Fruit fly (Drosophila melanogaster): ENCODE results near the gene Sfp26Ac.

The Sfp26Ac gene

DNA sequence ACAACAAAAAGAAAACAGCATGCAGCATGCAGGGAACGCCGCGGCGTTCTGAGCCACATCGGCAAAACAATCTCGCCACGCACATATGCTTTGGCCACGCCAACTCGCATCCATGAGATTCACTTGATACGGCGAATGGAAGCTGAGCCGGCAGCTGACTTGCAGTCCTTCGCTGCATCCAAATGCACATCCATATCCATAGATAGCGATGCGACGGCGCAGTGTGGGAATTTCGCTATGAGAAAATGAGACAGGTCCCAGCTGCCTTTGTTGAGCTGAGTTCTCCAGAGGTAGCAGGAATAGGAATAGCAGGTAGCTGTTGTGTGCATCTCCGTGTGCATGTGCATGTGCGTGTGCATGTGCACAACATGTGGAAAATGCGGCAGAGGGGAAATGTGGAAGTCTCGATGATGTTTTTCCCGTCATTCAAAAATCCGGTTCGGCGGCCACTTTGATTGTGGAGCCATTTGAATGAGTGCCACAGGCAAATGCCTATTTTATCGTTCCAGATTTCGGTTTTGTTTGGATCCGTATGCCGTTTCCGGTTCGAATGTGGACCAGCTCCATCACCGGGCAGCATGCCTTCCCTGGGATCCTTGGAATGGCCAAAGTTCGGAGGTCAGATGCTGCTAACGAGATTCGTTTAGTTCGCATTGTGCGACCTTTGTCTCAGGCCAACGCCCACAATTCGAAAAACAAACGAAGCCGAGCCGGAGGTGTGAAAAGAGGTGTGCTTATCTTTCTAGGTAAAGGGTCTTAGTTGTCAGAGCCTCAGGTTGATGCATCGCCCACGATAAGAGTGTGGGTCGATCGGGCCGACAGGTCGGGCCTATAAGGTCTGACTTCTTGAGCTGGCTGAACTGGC lies 13.5 kb downstream of the Sfp26Ac start:
- no peak for TF ChIP-seq CG7101 (tag; optimal IDR thresholded peaks at IDR 0.05)
- no peak for TF ChIP-seq ovo (GFP tag; optimal IDR thresholded peaks at IDR 0.05)
- TF ChIP-seq Mnt (GFP tag; optimal IDR thresholded peaks at IDR 0.05), result no peak
- no peak for TF ChIP-seq CG14711 (tag; optimal IDR thresholded peaks at IDR 0.05)
- TF ChIP-seq CG33017 (tag; optimal IDR thresholded peaks at IDR 0.05), result no peak
- TF ChIP-seq cnc (optimal IDR thresholded peaks at IDR 0.05), result no peak
- no peak for TF ChIP-seq toe (GFP tag; optimal IDR thresholded peaks at IDR 0.05)
- TF ChIP-seq CG12768 (GFP tag; optimal IDR thresholded peaks at IDR 0.05), result no peak
- no peak for TF ChIP-seq Crg-1 (GFP tag; optimal IDR thresholded peaks at IDR 0.05)
- no peak for TF ChIP-seq CG5204 (GFP tag; optimal IDR thresholded peaks at IDR 0.05)

DNA sequence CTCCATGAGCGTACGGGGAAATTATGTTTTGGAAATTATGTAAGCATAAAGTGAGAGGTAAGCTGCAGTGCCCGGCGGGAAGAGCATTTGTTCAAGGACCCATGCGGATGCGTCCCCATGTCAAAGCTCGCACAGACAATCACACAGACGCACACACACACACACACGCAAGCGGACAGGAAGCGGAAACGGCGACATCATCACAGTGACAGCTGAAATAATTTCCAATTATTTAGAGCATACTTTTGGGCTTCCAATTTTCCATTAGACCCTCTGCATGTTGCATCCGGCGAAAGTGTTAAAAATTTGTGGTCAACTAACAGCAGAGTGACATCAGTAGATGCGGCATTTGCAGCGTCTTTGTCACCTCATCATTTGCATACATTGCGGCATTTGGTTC lies 17.8 kb downstream of the Sfp26Ac start:
- TF ChIP-seq kay (GFP tag; ENCODE audit: borderline replicate concordance) (no peak), cnc (optimal IDR thresholded peaks at IDR 0.05) (no peak), tj (GFP tag; optimal IDR thresholded peaks at IDR 0.05) (no peak), CG5204 (GFP tag; optimal IDR thresholded peaks at IDR 0.05) (no peak), Hr96 (GFP tag; optimal IDR thresholded peaks at IDR 0.05) (no peak), ovo (GFP tag; optimal IDR thresholded peaks at IDR 0.05) (no peak)

DNA sequence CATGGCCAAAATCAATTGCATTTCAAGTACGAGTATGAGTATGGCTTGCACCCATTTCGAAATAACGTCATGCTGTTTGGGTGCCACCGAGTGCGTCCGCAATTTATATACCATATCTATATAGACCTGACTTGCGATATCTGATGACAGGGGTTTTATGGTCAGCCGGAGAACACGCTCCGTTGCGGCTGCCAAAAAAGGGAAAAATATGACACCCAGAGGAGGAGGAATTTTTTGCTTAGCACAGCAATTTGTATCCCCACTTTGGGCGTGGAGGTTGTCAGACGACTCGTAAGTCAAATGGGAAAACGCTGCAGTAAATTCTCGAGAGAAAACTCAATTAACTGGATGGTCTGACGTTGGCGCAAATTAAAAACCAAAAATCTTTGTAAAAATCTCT lies 27.8 kb downstream of the Sfp26Ac start:
- TF ChIP-seq tj (GFP tag; optimal IDR thresholded peaks at IDR 0.05) (peak; percentile 92), kay (GFP tag; ENCODE audit: borderline replicate concordance) (no peak)

All from whole organism, adult.